Worm (Caenorhabditis elegans) whole organism, midembryonic: ENCODE data around the gene fbxa-7.

Experiments used
- cog-1 ChIP-seq: sonication (generic microtip); optimal IDR thresholded peaks from 2 replicates; lab custom pipeline; 2016; ENCODE audit warnings: missing genetic modification characterization, missing compliant biosample characterization
- flt-1 ChIP-seq: fragments of 200-800 bp; sonication (Bioruptor generic); IDR thresholded peaks from 2 replicates; pipeline ENCODE4 v1.3.6; 2022; ENCODE audit warnings: missing genetic modification characterization, missing compliant biosample characterization
- klf-2 ChIP-seq: fragments of 200-800 bp; sonication (Bioruptor generic); conservative IDR thresholded peaks from 2 replicates; pipeline ENCODE4 v1.3.6; 2022; ENCODE audit warnings: missing genetic modification reagents, missing genetic modification characterization, missing compliant biosample characterization
- ref-1 ChIP-seq: fragments of 200-800 bp; sonication (Bioruptor generic); conservative IDR thresholded peaks from 2 replicates; pipeline ENCODE4 v1.3.6; 2022; ENCODE audit warnings: missing genetic modification reagents, missing genetic modification characterization, missing compliant biosample characterization
- ztf-23 ChIP-seq: fragments of 200-800 bp; sonication (Bioruptor generic); IDR thresholded peaks from 2 replicates; pipeline ENCODE4 v1.3.6; 2022; ENCODE audit warnings: missing genetic modification reagents, missing genetic modification characterization, missing compliant biosample characterization

ce11 chrIII:2243617-2244016, 7.6 kb downstream of the fbxa-7 start:
- no peak for TF ChIP-seq flt-1 (GFP tag; lab: Robert Waterston, UW)
- TF ChIP-seq cog-1 = no peak
- TF ChIP-seq ref-1 (GFP tag; lab: Robert Waterston, UW) = no peak
- no peak for TF ChIP-seq klf-2 (GFP tag; lab: Robert Waterston, UW)
- no peak for TF ChIP-seq ztf-23 (GFP tag; lab: Robert Waterston, UW)
